Worm (Caenorhabditis elegans): ENCODE data around the gene srh-171.

ce11 chrV:19998203-19998836 is 32.8 kb downstream of the srh-171 start:
- TF ChIP-seq sox-4 (tag; optimal IDR thresholded peaks at IDR 0.05) (no peak), lin-39 (tag; optimal IDR thresholded peaks at IDR 0.05) (no peak), egl-27 (tag; optimal IDR thresholded peaks at IDR 0.05) (no peak), snpc-4 (tag; optimal IDR thresholded peaks at IDR 0.05) (no peak), fkh-8 (tag; optimal IDR thresholded peaks at IDR 0.05) (no peak)
